Worm (Caenorhabditis elegans): ENCODE data around the gene F56B6.6.
A peak's percentile ranks its signal among the peaks of the same experiment; 100 is the strongest.

The F56B6.6 gene

ce11 chrX:3534218-3534617 is 1.4 kb upstream of the F56B6.6 start (continued):
- no peak for TF ChIP-seq mml-1 (tag; optimal IDR thresholded peaks at IDR 0.05)
- TF ChIP-seq lin-39 (tag; optimal IDR thresholded peaks at IDR 0.05), result no peak
- TF ChIP-seq fos-1 (tag; optimal IDR thresholded peaks at IDR 0.05), result no peak
- TF ChIP-seq ztf-4 (tag; optimal IDR thresholded peaks at IDR 0.05), result no peak
- no peak for TF ChIP-seq ceh-28 (tag; optimal IDR thresholded peaks at IDR 0.05)
- TF ChIP-seq fkh-2 (tag; optimal IDR thresholded peaks at IDR 0.05), result no peak
- no peak for TF ChIP-seq lin-15B (tag; optimal IDR thresholded peaks at IDR 0.05)
- no peak for TF ChIP-seq eor-1 (tag; optimal IDR thresholded peaks at IDR 0.05)

- no peak for TF ChIP-seq eor-1 (tag; optimal IDR thresholded peaks at IDR 0.05)
These were observed 6.1 kb downstream of the F56B6.6 start for ce11 chrX:3526712-3527111.

- TF ChIP-seq fkh-10 (GFP tag; optimal IDR thresholded peaks at IDR 0.05) (peak; percentile 55), R02D3.7 (tag; optimal IDR thresholded peaks at IDR 0.05) (no peak), sea-2 (GFP tag; optimal IDR thresholded peaks at IDR 0.05) (no peak), daf-12 (tag; optimal IDR thresholded peaks at IDR 0.05) (no peak), ztf-4 (tag; optimal IDR thresholded peaks at IDR 0.05) (no peak)
These were observed 14.3 kb downstream of the F56B6.6 start, which contains the start of gene npr-16 for ce11 chrX:3518494-3518893. TSS of gene npr-16 (plus strand) at chrX:3518794.

- TF ChIP-seq nfya-1 (tag; optimal IDR thresholded peaks at IDR 0.05; ENCODE audit: insufficient read depth) (no peak), nhr-11 (tag; optimal IDR thresholded peaks at IDR 0.05) (no peak), fos-1 (tag; optimal IDR thresholded peaks at IDR 0.05) (no peak), ztf-4 (tag; optimal IDR thresholded peaks at IDR 0.05) (no peak), mml-1 (tag; optimal IDR thresholded peaks at IDR 0.05) (no peak), mdl-1 (tag; optimal IDR thresholded peaks at IDR 0.05) (no peak), ZK546.5 (tag; optimal IDR thresholded peaks at IDR 0.05) (no peak), elt-1 (tag; optimal IDR thresholded peaks at IDR 0.05) (no peak), ceh-16 (tag; optimal IDR thresholded peaks at IDR 0.05) (no peak), nhr-25 (tag; optimal IDR thresholded peaks at IDR 0.05) (no peak), lin-39 (tag; optimal IDR thresholded peaks at IDR 0.05) (no peak), nhr-23 (tag; optimal IDR thresholded peaks at IDR 0.05) (no peak), lsy-12 (tag; optimal IDR thresholded peaks at IDR 0.05) (no peak), fkh-10 (GFP tag; optimal IDR thresholded peaks at IDR 0.05) (no peak), nhr-237 (tag; optimal IDR thresholded peaks at IDR 0.05) (no peak), ceh-9 (tag; optimal IDR thresholded peaks at IDR 0.05) (no peak), elt-2 (tag; optimal IDR thresholded peaks at IDR 0.05) (no peak)
These were observed 15.7 kb downstream of the F56B6.6 start for ce11 chrX:3517141-3517540.

ce11 chrX:3513715-3514114 is 19.1 kb downstream of the F56B6.6 start:
- TF ChIP-seq fkh-10 (GFP tag; optimal IDR thresholded peaks at IDR 0.05), result peak; percentile 81
- no peak for TF ChIP-seq unc-62 (GFP tag; optimal IDR thresholded peaks at IDR 0.05)

ce11 chrX:3508906-3509305 is 23.9 kb downstream of the F56B6.6 start, which contains the start of gene sox-4:
TSS of gene sox-4 (minus strand) at chrX:3509006.
- TF ChIP-seq nhr-43 (tag; optimal IDR thresholded peaks at IDR 0.05; ENCODE audit: poor library complexity, severe bottlenecking), result no peak
- TF ChIP-seq lin-15B (tag; optimal IDR thresholded peaks at IDR 0.05), result no peak
- TF ChIP-seq ZK546.5 (tag; optimal IDR thresholded peaks at IDR 0.05), result no peak
- TF ChIP-seq elt-2 (tag; optimal IDR thresholded peaks at IDR 0.05), result no peak

ce11 chrX:3507214-3507613 is 25.6 kb downstream of the F56B6.6 start:
- TF ChIP-seq hmg-11 (tag; optimal IDR thresholded peaks at IDR 0.05), result no peak
- TF ChIP-seq jun-1 (tag; optimal IDR thresholded peaks at IDR 0.05), result no peak
- TF ChIP-seq R02D3.7 (tag; optimal IDR thresholded peaks at IDR 0.05), result no peak

- peak; percentile 30 for TF ChIP-seq pqm-1 (tag; optimal IDR thresholded peaks at IDR 0.05)
- no peak for TF ChIP-seq ama-1 (optimal IDR thresholded peaks at IDR 0.05)
- peak; percentile 57 for TF ChIP-seq elt-2 (tag; optimal IDR thresholded peaks at IDR 0.05)
- TF ChIP-seq skn-1 (tag; optimal IDR thresholded peaks at IDR 0.05), result peak; percentile 0
These were observed 26.3 kb downstream of the F56B6.6 start for ce11 chrX:3506556-3506955.
